Worm (Caenorhabditis elegans) whole organism, young adult: ENCODE results near the gene stdh-1.

Experiments
- dpl-1 ChIP-seq: fragments of 150-350 bp; optimal IDR thresholded peaks from 2 replicates; lab custom pipeline; 2014; ENCODE audit warnings: missing biosample characterization, missing genetic modification reagents, missing genetic modification characterization
- fkh-3 ChIP-seq: sonication (generic microtip); optimal IDR thresholded peaks from 2 replicates; lab custom pipeline; 2016; ENCODE audit warnings: mild to moderate bottlenecking, missing genetic modification characterization, missing compliant biosample characterization
- hmg-20 ChIP-seq: fragments of 200-800 bp; sonication (Bioruptor generic); IDR thresholded peaks from 2 replicates; pipeline ENCODE4 v1.3.6; 2022; ENCODE audit warnings: missing genetic modification reagents, missing genetic modification characterization, missing compliant biosample characterization
- madf-10 ChIP-seq: sonication (generic microtip); optimal IDR thresholded peaks from 2 replicates; lab custom pipeline; 2016; ENCODE audit warnings: mild to moderate bottlenecking, missing genetic modification characterization, missing compliant biosample characterization
- nfya-2 ChIP-seq: fragments of 200-800 bp; sonication (Bioruptor generic); IDR thresholded peaks from 2 replicates; pipeline ENCODE4 v1.3.6; 2022; ENCODE audit warnings: missing genetic modification reagents, missing genetic modification characterization, missing compliant biosample characterization
- pha-4 ChIP-seq: fragments of 150-350 bp; sonication (generic microtip); optimal IDR thresholded peaks from 2 replicates; lab custom pipeline; 2014; ENCODE audit warnings: missing biosample characterization, missing genetic modification reagents, missing genetic modification characterization
- snpc-4 ChIP-seq, 5 experiments: fragments of 150-350 bp in 1 of 5; sonication (generic microtip) in 4 of 5; optimal IDR thresholded peaks; 2 replicates each; lab custom pipeline; 2014 to 2018; ENCODE audit warnings: missing genetic modification characterization in 5 of 5, missing biosample characterization in 3 of 5, antibody characterized with exemption in 2 of 5, mild to moderate bottlenecking in 2 of 5, missing compliant biosample characterization in 2 of 5, missing genotype in 2 of 5, moderate library complexity in 2 of 5, missing genetic modification reagents in 1 of 5
- tbx-9 ChIP-seq: sonication (generic microtip); optimal IDR thresholded peaks from 2 replicates; lab custom pipeline; 2016; ENCODE audit warnings: borderline replicate concordance, missing genetic modification characterization, inconsistent platforms, missing compliant biosample characterization
- ztf-26 ChIP-seq: sonication (generic microtip); optimal IDR thresholded peaks from 2 replicates; lab custom pipeline; 2017; ENCODE audit warnings: missing genetic modification characterization, missing compliant biosample characterization
- ztf-6 ChIP-seq: fragments of 200-800 bp; sonication (Bioruptor generic); IDR thresholded peaks from 2 replicates; pipeline ENCODE4 v1.3.6; 2022; ENCODE audit warnings: missing genetic modification reagents, missing genetic modification characterization, missing compliant biosample characterization

ce11 chrV:13954056-13954455 lies 47.8 kb downstream of the stdh-1 start, which contains the start of gene swt-6:
- TF ChIP-seq nfya-2 (GFP tag; lab: Robert Waterston, UW): no peak
- TF ChIP-seq ztf-6: no peak
- no peak for TF ChIP-seq tbx-9 (tag; lab: Kevin White, UChicago)
- TF ChIP-seq ztf-26 (tag; lab: Kevin White, UChicago): no peak
- TF ChIP-seq snpc-4 (GFP tag; optimal IDR thresholded peaks at IDR 0.05; lab: Kevin White, UChicago): no peak
- TF ChIP-seq snpc-4 (tag; optimal IDR thresholded peaks at IDR 0.05; lab: Kevin White, UChicago): no peak
- no peak for TF ChIP-seq fkh-3 (tag; lab: Kevin White, UChicago)
- no peak for TF ChIP-seq dpl-1 (GFP tag; lab: Kevin White, UChicago)
- TF ChIP-seq pha-4 (tag; lab: Kevin White, UChicago): no peak
- TF ChIP-seq hmg-20 (GFP tag; lab: Robert Waterston, UW): no peak
- TF ChIP-seq madf-10: no peak
